Worm (Caenorhabditis elegans): ENCODE results near the gene far-4.

DNA sequence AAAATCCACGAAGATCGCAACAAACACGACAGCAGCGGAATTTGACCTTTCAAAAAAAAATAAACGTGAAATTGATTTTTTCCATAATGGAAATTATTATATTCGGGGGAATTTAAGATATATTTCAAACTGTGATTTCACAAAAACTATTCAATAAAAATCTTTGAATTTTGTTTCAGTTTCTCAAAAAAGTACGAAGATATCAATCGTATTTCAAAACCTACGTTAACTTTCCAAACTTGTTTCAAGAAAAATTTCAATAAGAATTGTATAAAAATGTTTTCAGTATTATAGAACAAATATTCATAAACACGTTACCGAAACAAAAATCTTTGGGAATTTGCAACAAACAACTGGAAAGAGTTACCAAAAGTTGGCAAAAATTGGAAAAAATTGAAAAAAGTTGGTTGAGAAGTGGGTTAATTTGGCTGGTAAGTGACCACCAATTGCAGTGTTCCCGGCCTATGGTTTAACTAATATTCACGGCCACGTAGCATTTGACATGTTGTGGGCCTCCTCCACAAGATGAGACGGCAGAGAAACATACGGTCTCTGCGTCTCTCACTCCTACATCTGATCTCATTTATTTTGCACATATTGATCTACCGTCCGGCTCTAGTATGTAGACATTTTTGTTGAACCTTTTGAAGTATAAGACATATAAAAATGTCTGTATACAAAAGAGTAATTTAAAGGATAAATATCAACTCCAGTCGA is 48.5 kb downstream of the far-4 start, which contains the start of the genes T16G1.9 and T16G1.18:
- TF ChIP-seq flt-1 (GFP tag; IDR thresholded peaks at IDR 0.05): no peak
- no peak for TF ChIP-seq ama-1 (optimal IDR thresholded peaks at IDR 0.05)
- TF ChIP-seq tbx-11 (GFP tag; IDR thresholded peaks at IDR 0.05): no peak
- TF ChIP-seq B0310.2 (tag; optimal IDR thresholded peaks at IDR 0.05): no peak
- no peak for TF ChIP-seq ceh-13 (GFP tag; optimal IDR thresholded peaks at IDR 0.05)
- no peak for TF ChIP-seq tbx-37 (GFP tag; conservative IDR thresholded peaks at IDR 0.05)
- no peak for TF ChIP-seq aly-1 (tag; optimal IDR thresholded peaks at IDR 0.05)
- TF ChIP-seq tra-4 (tag; optimal IDR thresholded peaks at IDR 0.05): no peak
- no peak for TF ChIP-seq pes-1 (GFP tag; IDR thresholded peaks at IDR 0.05)
- TF ChIP-seq scrt-1 (GFP tag; IDR thresholded peaks at IDR 0.05): no peak
- no peak for TF ChIP-seq hmbx-1 (tag; optimal IDR thresholded peaks at IDR 0.05)

Data from whole organism, early embryonic.